5 fruit fly cellular contexts compared by ENCODE assay signal in genomic region chr3R:16290242-16290824, dm6.
TF ChIP-seq lines count a peak whose summit lies in the region.

No protein-coding gene starts in this region.

- TF ChIP-seq CTCF in whole organism, embryonic (GFP tag; optimal IDR thresholded peaks at IDR 0.05; lab: Kevin White, UChicago), result no peak

TF ChIP-seq in whole organism, adult, 20 proteins besides CTCF, POLR2A, EP300 and RAD21:
- no peak for TF ChIP-seq cic (GFP tag; optimal IDR thresholded peaks at IDR 0.05; lab: Kevin White, UChicago)
- peak; percentile 17 for TF ChIP-seq pad (GFP tag; optimal IDR thresholded peaks at IDR 0.05; lab: Kevin White, UChicago)
- TF ChIP-seq Clk (GFP tag; optimal IDR thresholded peaks at IDR 0.05; lab: Kevin White, UChicago), result no peak
- TF ChIP-seq CG11617 (GFP tag; optimal IDR thresholded peaks at IDR 0.05; lab: Kevin White, UChicago), result peak; percentile 17
- no peak for TF ChIP-seq tj (GFP tag; optimal IDR thresholded peaks at IDR 0.05; lab: Kevin White, UChicago)
- TF ChIP-seq kay (GFP tag; lab: Kevin White, UChicago; ENCODE audit: borderline replicate concordance), result peak; percentile 75
- TF ChIP-seq CG1620 (GFP tag; optimal IDR thresholded peaks at IDR 0.05; lab: Kevin White, UChicago), result peak; percentile 6
- no peak for TF ChIP-seq cnc (optimal IDR thresholded peaks at IDR 0.05; lab: Kevin White, UChicago)
- TF ChIP-seq CG5204 (GFP tag; optimal IDR thresholded peaks at IDR 0.05; lab: Kevin White, UChicago), result no peak
- TF ChIP-seq CG12768 (GFP tag; optimal IDR thresholded peaks at IDR 0.05; lab: Kevin White, UChicago), result no peak
- TF ChIP-seq CG14711 (tag; optimal IDR thresholded peaks at IDR 0.05; lab: Kevin White, UChicago), result no peak
- no peak for TF ChIP-seq bab1 (GFP tag; optimal IDR thresholded peaks at IDR 0.05; lab: Kevin White, UChicago)
- no peak for TF ChIP-seq Hr96 (GFP tag; optimal IDR thresholded peaks at IDR 0.05; lab: Kevin White, UChicago)
- TF ChIP-seq CG33017 (tag; optimal IDR thresholded peaks at IDR 0.05; lab: Kevin White, UChicago), result no peak
- peak; percentile 21 for TF ChIP-seq Mnt (GFP tag; optimal IDR thresholded peaks at IDR 0.05; lab: Kevin White, UChicago)
- TF ChIP-seq CG7045 (GFP tag; optimal IDR thresholded peaks at IDR 0.05; lab: Kevin White, UChicago), result no peak

TF ChIP-seq in whole organism, embryonic, 481 proteins besides CTCF, POLR2A, EP300 and RAD21 (continues in another document):
- TF ChIP-seq tna (GFP tag; IDR thresholded peaks at IDR 0.05; lab: Robert Waterston, UW; ENCODE audit: partially characterized antibody) (no peak), cad (GFP tag; optimal IDR thresholded peaks at IDR 0.05; lab: Kevin White, UChicago) (peak; percentile 67), Mrtf (GFP tag; IDR thresholded peaks at IDR 0.05; lab: Robert Waterston, UW) (no peak), CG8924 (tag; optimal IDR thresholded peaks at IDR 0.05; lab: Kevin White, UChicago) (no peak), dati (GFP tag; IDR thresholded peaks at IDR 0.05; lab: Robert Waterston, UW) (0 out of 2 replicates have a peak, but pooled peaks have one; percentile 5), PHDP (tag; optimal IDR thresholded peaks at IDR 0.05; lab: Kevin White, UChicago) (no peak), CG2199 (GFP tag; IDR thresholded peaks at IDR 0.05; lab: Robert Waterston, UW) (peak; percentile 17; the same call in 1 of the 3 replicates), CG11456 (GFP tag; IDR thresholded peaks at IDR 0.05; lab: Robert Waterston, UW) (no peak), CG9437 (GFP tag; optimal IDR thresholded peaks at IDR 0.05; lab: Kevin White, UChicago) (no peak), CG1792 (GFP tag; optimal IDR thresholded peaks at IDR 0.05; lab: Kevin White, UChicago) (no peak), en (GFP tag; optimal IDR thresholded peaks at IDR 0.05; lab: Kevin White, UChicago) (no peak), gem (tag; optimal IDR thresholded peaks at IDR 0.05; lab: Kevin White, UChicago) (no peak), Ravus (GFP tag; IDR thresholded peaks at IDR 0.05; lab: Robert Waterston, UW) (no peak), CG6654 (GFP tag; optimal IDR thresholded peaks at IDR 0.05; lab: Kevin White, UChicago) (peak; percentile 93), MESR4 (GFP tag; optimal IDR thresholded peaks at IDR 0.05; lab: Kevin White, UChicago) (no peak), Lpt (GFP tag; optimal IDR thresholded peaks at IDR 0.05; lab: Kevin White, UChicago) (no peak), ttk (GFP tag; IDR thresholded peaks at IDR 0.05; lab: Robert Waterston, UW) (no peak), Sox102F (GFP tag; optimal IDR thresholded peaks at IDR 0.05; lab: Kevin White, UChicago) (no peak), eve (GFP tag; optimal IDR thresholded peaks at IDR 0.05; lab: Kevin White, UChicago) (no peak), CG15479 (GFP tag; optimal IDR thresholded peaks at IDR 0.05; lab: Kevin White, UChicago) (no peak)

TF ChIP-seq in whole organism, prepupa, 60 proteins besides CTCF, POLR2A, EP300 and RAD21:
- TF ChIP-seq Sox14 (GFP tag; optimal IDR thresholded peaks at IDR 0.05; lab: Kevin White, UChicago), result peak; percentile 81
- TF ChIP-seq vri (GFP tag; optimal IDR thresholded peaks at IDR 0.05; lab: Kevin White, UChicago), result peak; percentile 2
- TF ChIP-seq CG8632 (GFP tag; optimal IDR thresholded peaks at IDR 0.05; lab: Kevin White, UChicago), result no peak
- no peak for TF ChIP-seq Eip75B (GFP tag; optimal IDR thresholded peaks at IDR 0.05; lab: Kevin White, UChicago)
- peak; percentile 51 for TF ChIP-seq Eip78C (GFP tag; lab: Kevin White, UChicago)
- no peak for TF ChIP-seq salr (GFP tag; optimal IDR thresholded peaks at IDR 0.05; lab: Kevin White, UChicago)

TF ChIP-seq in whole organism, pupa, 21 proteins besides CTCF, POLR2A, EP300 and RAD21:
- TF ChIP-seq Snoo (tag; optimal IDR thresholded peaks at IDR 0.05; lab: Kevin White, UChicago) (peak; percentile 26), EcR (GFP tag; optimal IDR thresholded peaks at IDR 0.05; lab: Kevin White, UChicago) (peak; percentile 82), CG12605 (GFP tag; IDR thresholded peaks at IDR 0.05; lab: Robert Waterston, UW) (no peak), rn (GFP tag; IDR thresholded peaks at IDR 0.05; lab: Robert Waterston, UW) (no peak)
TF ChIP-seq in whole organism, pupa: peak in this region for 2.

TF ChIP-seq in whole organism, wandering third instar larva, 38 proteins besides CTCF, POLR2A, EP300 and RAD21:
- TF ChIP-seq brk (GFP tag; optimal IDR thresholded peaks at IDR 0.05; lab: Kevin White, UChicago) (no peak), Dfd (GFP tag; optimal IDR thresholded peaks at IDR 0.05; lab: Kevin White, UChicago) (no peak), usp (GFP tag; optimal IDR thresholded peaks at IDR 0.05; lab: Kevin White, UChicago) (no peak), ey (GFP tag; optimal IDR thresholded peaks at IDR 0.05; lab: Kevin White, UChicago) (no peak), Jra (GFP tag; optimal IDR thresholded peaks at IDR 0.05; lab: Kevin White, UChicago) (peak; percentile 24), Rel (GFP tag; optimal IDR thresholded peaks at IDR 0.05; lab: Kevin White, UChicago) (no peak), Rel (tag; optimal IDR thresholded peaks at IDR 0.05; lab: Kevin White, UChicago) (peak; percentile 77), Vsx2 (GFP tag; optimal IDR thresholded peaks at IDR 0.05; lab: Kevin White, UChicago; ENCODE audit: partially characterized antibody) (no peak), woc (GFP tag; optimal IDR thresholded peaks at IDR 0.05; lab: Kevin White, UChicago) (no peak), CrebA (GFP tag; optimal IDR thresholded peaks at IDR 0.05; lab: Kevin White, UChicago; ENCODE audit: borderline replicate concordance) (no peak), Mio (GFP tag; optimal IDR thresholded peaks at IDR 0.05; lab: Kevin White, UChicago) (no peak), Hr83 (GFP tag; optimal IDR thresholded peaks at IDR 0.05; lab: Kevin White, UChicago; ENCODE audit: poor library complexity, severe bottlenecking) (no peak), psq (GFP tag; optimal IDR thresholded peaks at IDR 0.05; lab: Kevin White, UChicago) (peak; percentile 74), pan (optimal IDR thresholded peaks at IDR 0.05; lab: Kevin White, UChicago) (no peak), GATAd (GFP tag; optimal IDR thresholded peaks at IDR 0.05; lab: Kevin White, UChicago) (no peak), OdsH (GFP tag; optimal IDR thresholded peaks at IDR 0.05; lab: Kevin White, UChicago) (no peak), dmrt93B (GFP tag; optimal IDR thresholded peaks at IDR 0.05; lab: Kevin White, UChicago) (no peak), jim (GFP tag; optimal IDR thresholded peaks at IDR 0.05; lab: Kevin White, UChicago) (no peak), N (GFP tag; optimal IDR thresholded peaks at IDR 0.05; lab: Kevin White, UChicago) (no peak), sv (GFP tag; optimal IDR thresholded peaks at IDR 0.05; lab: Kevin White, UChicago) (no peak)
